Worm (Caenorhabditis elegans) whole organism, L4 larva: Measurements from ENCODE around the gene bath-5.
A peak's percentile ranks its signal among the peaks of the same experiment; 100 is the strongest.

ENCODE experiments used
- F10B5.3 ChIP-seq: sonication (generic microtip); optimal IDR thresholded peaks from 2 replicates; lab custom pipeline; 2016; ENCODE audit warnings: mild to moderate bottlenecking, missing genetic modification characterization, missing compliant biosample characterization
- Y75B8A.6 ChIP-seq: fragments of 200-800 bp; sonication (Bioruptor generic); IDR thresholded peaks from 2 replicates; pipeline ENCODE4 v1.3.6; 2022; ENCODE audit warnings: missing genetic modification reagents, missing genetic modification characterization, missing compliant biosample characterization
- ces-1 ChIP-seq: fragments of 150-350 bp; sonication (generic microtip); optimal IDR thresholded peaks from 4 replicates; lab custom pipeline; 2014; ENCODE audit warnings: missing biosample characterization, missing genetic modification reagents, missing genetic modification characterization
- daf-16 ChIP-seq, 3 experiments: sonication (generic microtip); optimal IDR thresholded peaks; 2 replicates each; lab custom pipeline; 2016 to 2017; ENCODE audit warnings: missing genetic modification characterization in 3 of 3, missing genetic modification reagents in 3 of 3, mild to moderate bottlenecking in 2 of 3, missing compliant biosample characterization in 2 of 3, missing biosample characterization in 1 of 3, moderate library complexity in 1 of 3
- egl-27 ChIP-seq: sonication (generic microtip); optimal IDR thresholded peaks from 3 replicates; lab custom pipeline; 2017; ENCODE audit warnings: missing biosample characterization, missing genetic modification reagents, missing genetic modification characterization
- fkh-10 ChIP-seq: fragments of 150-350 bp; optimal IDR thresholded peaks from 2 replicates; lab custom pipeline; 2014; ENCODE audit warnings: missing biosample characterization, missing genetic modification reagents, missing genetic modification characterization
- madf-9 ChIP-seq: fragments of 200-800 bp; sonication (Bioruptor generic); conservative IDR thresholded peaks from 2 replicates; pipeline ENCODE4 v1.3.6; 2022; ENCODE audit warnings: missing genetic modification reagents, missing genetic modification characterization, missing compliant biosample characterization
- nhr-111 ChIP-seq: fragments of 200-800 bp; sonication (Bioruptor generic); optimal IDR thresholded peaks from 2 replicates; lab custom pipeline; 2018; ENCODE audit warnings: mild to moderate bottlenecking, missing genetic modification characterization, missing compliant biosample characterization
- nhr-28 ChIP-seq: fragments of 150-350 bp; optimal IDR thresholded peaks from 2 replicates; lab custom pipeline; 2014; ENCODE audit warnings: missing biosample characterization, missing genetic modification characterization
- pqm-1 ChIP-seq: sonication (generic microtip); optimal IDR thresholded peaks from 2 replicates; lab custom pipeline; 2017; ENCODE audit warnings: missing biosample characterization, missing genetic modification characterization
- vab-7 ChIP-seq: fragments of 200-800 bp; sonication (Bioruptor generic); IDR thresholded peaks from 2 replicates; pipeline ENCODE4 v1.3.6; 2022; ENCODE audit warnings: missing genetic modification reagents, missing genetic modification characterization, missing compliant biosample characterization

The bath-5 gene

ce11 chrII:1993738-1994137 lies 38.0 kb downstream of the bath-5 start, which contains the start of gene math-21:
Gene math-21, plus strand, starts transcription at chrII:1994038.
- no peak for TF ChIP-seq nhr-111 (GFP tag; lab: Kevin White, UChicago)
- TF ChIP-seq daf-16 (GFP tag; optimal IDR thresholded peaks at IDR 0.05; lab: Kevin White, UChicago): no peak
- peak; percentile 71 for TF ChIP-seq daf-16 (tag; optimal IDR thresholded peaks at IDR 0.05; lab: Kevin White, UChicago)
- no peak for TF ChIP-seq ces-1 (GFP tag; lab: Kevin White, UChicago)
- TF ChIP-seq vab-7 (GFP tag; lab: Robert Waterston, UW): no peak
- TF ChIP-seq Y75B8A.6: no peak
- peak; percentile 6 for TF ChIP-seq nhr-28 (tag; lab: Kevin White, UChicago)
- TF ChIP-seq egl-27 (tag; lab: Kevin White, UChicago): no peak
- TF ChIP-seq pqm-1 (tag; lab: Kevin White, UChicago): peak; percentile 38

- TF ChIP-seq nhr-28 (tag; lab: Kevin White, UChicago) (peak; percentile 2), madf-9 (GFP tag; lab: Robert Waterston, UW) (no peak)
Measured at ce11 chrII:1989010-1989409, 42.7 kb downstream of the bath-5 start, which contains the start of gene math-44. Gene math-44, plus strand, starts transcription at chrII:1989310.

ce11 chrII:1986979-1987378 lies 44.8 kb downstream of the bath-5 start, which contains the start of gene Y16E11A.4:
Gene Y16E11A.4, plus strand, starts transcription at chrII:1987279.
- no peak for TF ChIP-seq F10B5.3 (tag; lab: Kevin White, UChicago)
- peak; percentile 27 for TF ChIP-seq pqm-1 (tag; lab: Kevin White, UChicago)
- no peak for TF ChIP-seq fkh-10 (GFP tag; lab: Kevin White, UChicago)
